Worm (Caenorhabditis elegans) whole organism, L1 larva: ENCODE results near the gene K04C1.3.

Source experiments
- C16A3.4 ChIP-seq: fragments of 150-350 bp; optimal IDR thresholded peaks from 2 replicates; lab custom pipeline; 2014; ENCODE audit warnings: missing biosample characterization, missing genetic modification characterization
- Y116A8C.19 ChIP-seq: sonication (generic microtip); optimal IDR thresholded peaks from 2 replicates; lab custom pipeline; 2016; ENCODE audit warnings: missing compliant biosample characterization, missing genetic modification characterization, borderline replicate concordance
- aha-1 ChIP-seq: fragments of 150-350 bp; optimal IDR thresholded peaks from 2 replicates; lab custom pipeline; 2014; ENCODE audit warnings: missing biosample characterization, missing genetic modification characterization
- blmp-1 ChIP-seq: fragments of 150-350 bp; optimal IDR thresholded peaks from 2 replicates; lab custom pipeline; 2014; ENCODE audit warnings: missing biosample characterization, missing genetic modification characterization
- ceh-63 ChIP-seq: fragments of 200-800 bp; sonication (Bioruptor generic); optimal IDR thresholded peaks from 2 replicates; lab custom pipeline; 2018; ENCODE audit warnings: mild to moderate bottlenecking, missing genetic modification characterization, missing compliant biosample characterization
- ceh-8 ChIP-seq: fragments of 200-800 bp; sonication (Bioruptor generic); optimal IDR thresholded peaks from 2 replicates; lab custom pipeline; 2018; ENCODE audit warnings: mild to moderate bottlenecking, missing genetic modification characterization, moderate library complexity, missing compliant biosample characterization
- ceh-90 ChIP-seq: sonication (generic microtip); optimal IDR thresholded peaks from 2 replicates; lab custom pipeline; 2016; ENCODE audit warnings: missing genetic modification characterization, missing compliant biosample characterization
- efl-1 ChIP-seq, 4 experiments: fragments of 150-350 bp; optimal IDR thresholded peaks in 3 of 4; peaks in 1 of 4; 1 replicate in 1 of 4; 2 replicates in 3 of 4; lab custom pipeline; 2014; ENCODE audit warnings: missing biosample characterization in 2 of 4, missing genetic modification characterization in 2 of 4, missing genetic modification reagents in 2 of 4
- egl-27 ChIP-seq, 2 experiments: fragments of 150-350 bp in 1 of 2; sonication (generic microtip); optimal IDR thresholded peaks; 3 replicates each; lab custom pipeline; 2017 to 2018; ENCODE audit warnings: missing biosample characterization in 2 of 2, missing genetic modification characterization in 2 of 2, missing genetic modification reagents in 2 of 2
- elt-3 ChIP-seq, 6 experiments: fragments of 150-350 bp in 1 of 6; sonication (generic microtip); optimal IDR thresholded peaks; 2 replicates each; lab custom pipeline; 2017 to 2018; ENCODE audit warnings: missing biosample characterization in 6 of 6, missing genetic modification characterization in 6 of 6, inconsistent platforms in 1 of 6
- ets-5 ChIP-seq: fragments of 200-800 bp; sonication (Bioruptor generic); IDR thresholded peaks from 2 replicates; pipeline ENCODE4 v1.3.6; 2022; ENCODE audit warnings: missing genetic modification characterization, missing compliant biosample characterization
- fkh-10 ChIP-seq: sonication (generic microtip); optimal IDR thresholded peaks from 2 replicates; lab custom pipeline; 2017; ENCODE audit warnings: missing biosample characterization, missing genetic modification reagents, missing genetic modification characterization
- fkh-4 ChIP-seq: sonication (generic microtip); optimal IDR thresholded peaks from 2 replicates; lab custom pipeline; 2016; ENCODE audit warnings: missing compliant biosample characterization, missing genetic modification characterization, borderline replicate concordance
- fkh-8 ChIP-seq: sonication (generic microtip); optimal IDR thresholded peaks from 2 replicates; lab custom pipeline; 2016; ENCODE audit warnings: mild to moderate bottlenecking, missing genetic modification characterization, missing compliant biosample characterization
- fos-1 ChIP-seq: fragments of 150-350 bp; optimal IDR thresholded peaks from 2 replicates; lab custom pipeline; 2014; ENCODE audit warnings: missing biosample characterization, missing genetic modification characterization
- grh-1 ChIP-seq: fragments of 200-800 bp; sonication (Bioruptor generic); IDR thresholded peaks from 2 replicates; pipeline ENCODE4 v1.3.6; 2022; ENCODE audit warnings: missing genetic modification reagents, missing genetic modification characterization, missing compliant biosample characterization
- hpl-2 ChIP-seq: fragments of 150-350 bp; optimal IDR thresholded peaks from 2 replicates; lab custom pipeline; 2014; ENCODE audit warnings: missing biosample characterization, missing genetic modification reagents, missing genetic modification characterization
- irx-1 ChIP-seq: sonication (generic microtip); optimal IDR thresholded peaks from 2 replicates; lab custom pipeline; 2016; ENCODE audit warnings: missing genetic modification characterization, missing compliant biosample characterization
- isw-1 ChIP-seq: fragments of 200-800 bp; sonication (Bioruptor generic); IDR thresholded peaks from 2 replicates; pipeline ENCODE4 v1.3.6; 2022; ENCODE audit warnings: missing genetic modification characterization, missing compliant biosample characterization
- lin-13 ChIP-seq: fragments of 150-350 bp; optimal IDR thresholded peaks from 2 replicates; lab custom pipeline; 2014; ENCODE audit warnings: missing biosample characterization, missing genetic modification reagents, missing genetic modification characterization
- lir-3 ChIP-seq: sonication (generic microtip); optimal IDR thresholded peaks from 2 replicates; lab custom pipeline; 2016; ENCODE audit warnings: mild to moderate bottlenecking, missing genetic modification characterization, moderate library complexity, missing compliant biosample characterization; ENCODE audit not compliant: poor library complexity
- mab-9 ChIP-seq: fragments of 200-800 bp; sonication (Bioruptor generic); IDR thresholded peaks from 2 replicates; pipeline ENCODE4 v1.3.6; 2022; ENCODE audit warnings: missing genetic modification reagents, missing genetic modification characterization, missing compliant biosample characterization
- mep-1 ChIP-seq: fragments of 150-350 bp; optimal IDR thresholded peaks from 2 replicates; lab custom pipeline; 2014; ENCODE audit warnings: missing biosample characterization, missing genetic modification characterization
- nhr-12 ChIP-seq: sonication (generic microtip); optimal IDR thresholded peaks from 2 replicates; lab custom pipeline; 2017; ENCODE audit warnings: missing biosample characterization, missing genetic modification characterization
- nhr-237 ChIP-seq: fragments of 150-350 bp; optimal IDR thresholded peaks from 2 replicates; lab custom pipeline; 2014; ENCODE audit warnings: missing biosample characterization, missing genetic modification characterization
- nhr-90 ChIP-seq: sonication (generic microtip); optimal IDR thresholded peaks from 2 replicates; lab custom pipeline; 2016; ENCODE audit warnings: mild to moderate bottlenecking, missing genetic modification characterization, missing compliant biosample characterization; ENCODE audit not compliant: poor library complexity
- sox-4 ChIP-seq: sonication (generic microtip); optimal IDR thresholded peaks from 2 replicates; lab custom pipeline; 2016; ENCODE audit warnings: missing genetic modification characterization, missing compliant biosample characterization
- sptf-1 ChIP-seq: fragments of 150-350 bp; optimal IDR thresholded peaks from 2 replicates; lab custom pipeline; 2014; ENCODE audit warnings: missing biosample characterization, missing genetic modification characterization
- unc-130 ChIP-seq: fragments of 150-350 bp; optimal IDR thresholded peaks from 2 replicates; lab custom pipeline; 2017; ENCODE audit warnings: missing biosample characterization, missing genetic modification characterization, inconsistent platforms
- unc-30 ChIP-seq: sonication (generic microtip); optimal IDR thresholded peaks from 2 replicates; lab custom pipeline; 2017; ENCODE audit warnings: missing biosample characterization, missing genetic modification characterization
- unc-62 ChIP-seq: fragments of 150-350 bp; optimal IDR thresholded peaks from 2 replicates; lab custom pipeline; 2014; ENCODE audit warnings: missing biosample characterization, missing genetic modification reagents, missing genetic modification characterization
- vab-15 ChIP-seq: sonication (generic microtip); optimal IDR thresholded peaks from 2 replicates; lab custom pipeline; 2017; ENCODE audit warnings: missing genotype, mild to moderate bottlenecking, missing genetic modification characterization, missing compliant biosample characterization
- xbp-1 ChIP-seq: sonication (generic microtip); optimal IDR thresholded peaks from 2 replicates; lab custom pipeline; 2016; ENCODE audit warnings: missing genetic modification characterization, missing compliant biosample characterization
- ztf-4 ChIP-seq: fragments of 150-350 bp; optimal IDR thresholded peaks from 2 replicates; lab custom pipeline; 2014; ENCODE audit warnings: missing biosample characterization, missing genetic modification characterization

The K04C1.3 gene

ce11 chrX:14287888-14288287, 44.7 kb upstream of the K04C1.3 start (continued):
- TF ChIP-seq fkh-10 (GFP tag; lab: Kevin White, UChicago), result no peak
- TF ChIP-seq blmp-1 (tag; lab: Kevin White, UChicago), result no peak
- TF ChIP-seq ceh-63, result no peak
- no peak for TF ChIP-seq xbp-1 (tag; lab: Kevin White, UChicago)
- peak; percentile 35 for TF ChIP-seq mep-1
- no peak for TF ChIP-seq irx-1 (tag; lab: Kevin White, UChicago)
- TF ChIP-seq C16A3.4 (tag; lab: Kevin White, UChicago), result no peak
- no peak for TF ChIP-seq fkh-8 (tag; lab: Kevin White, UChicago)
- TF ChIP-seq ets-5 (GFP tag; lab: Robert Waterston, UW), result no peak
- no peak for TF ChIP-seq Y116A8C.19 (tag; lab: Kevin White, UChicago)
- TF ChIP-seq hpl-2 (GFP tag; lab: Kevin White, UChicago), result no peak
- TF ChIP-seq fos-1 (tag; lab: Kevin White, UChicago), result no peak

- TF ChIP-seq efl-1 (optimal IDR thresholded peaks at IDR 0.05; lab: Kevin White, UChicago), result no peak
- TF ChIP-seq efl-1 (GFP tag; optimal IDR thresholded peaks at IDR 0.05 in 1 of 2; lab: Kevin White, UChicago), result peak in 1 of 2 experiments; percentile 9
- TF ChIP-seq ceh-90 (tag; lab: Kevin White, UChicago), result no peak
Observed at ce11 chrX:14281526-14281925, 38.3 kb upstream of the K04C1.3 start, which contains the start of gene E02H4.2. Gene E02H4.2 (minus strand): TSS chrX:14281626.

- no peak for TF ChIP-seq lir-3 (tag; lab: Kevin White, UChicago)
- no peak for TF ChIP-seq ztf-4 (tag; lab: Kevin White, UChicago)
Observed at ce11 chrX:14267781-14268180, 24.6 kb upstream of the K04C1.3 start, which contains the start of gene del-1. Gene del-1 (plus strand): TSS chrX:14268081.

ce11 chrX:14267170-14267569, 24.0 kb upstream of the K04C1.3 start:
- TF ChIP-seq aha-1 (tag; lab: Kevin White, UChicago) (no peak), sox-4 (tag; lab: Kevin White, UChicago) (no peak), grh-1 (GFP tag; lab: Robert Waterston, UW) (no peak), unc-30 (tag; lab: Kevin White, UChicago) (no peak), sptf-1 (tag; lab: Kevin White, UChicago) (no peak), ceh-8 (GFP tag; lab: Kevin White, UChicago) (no peak), fkh-4 (tag; lab: Kevin White, UChicago) (no peak), isw-1 (GFP tag; lab: Robert Waterston, UW) (no peak), xbp-1 (tag; lab: Kevin White, UChicago) (no peak), unc-62 (GFP tag; lab: Kevin White, UChicago) (no peak), lin-13 (GFP tag; lab: Kevin White, UChicago) (no peak), mab-9 (GFP tag; lab: Robert Waterston, UW) (no peak), nhr-90 (tag; lab: Kevin White, UChicago) (no peak)

ce11 chrX:14263473-14263872, 20.3 kb upstream of the K04C1.3 start, which contains the start of gene E02H4.8:
Gene E02H4.8 (minus strand): TSS chrX:14263573.
- TF ChIP-seq fkh-4 (tag; lab: Kevin White, UChicago) (no peak), elt-3 (tag; optimal IDR thresholded peaks at IDR 0.05; lab: Kevin White, UChicago) (no peak), egl-27 (tag; optimal IDR thresholded peaks at IDR 0.05; lab: Kevin White, UChicago) (no peak), lin-13 (GFP tag; lab: Kevin White, UChicago) (no peak), nhr-90 (tag; lab: Kevin White, UChicago) (no peak), nhr-237 (tag; lab: Kevin White, UChicago) (no peak), nhr-12 (tag; lab: Kevin White, UChicago) (no peak), vab-15 (tag; lab: Kevin White, UChicago) (no peak), unc-130 (tag; lab: Kevin White, UChicago) (no peak)
- TF ChIP-seq, all 84 proteins: peak for 0
